Worm (Caenorhabditis elegans) whole organism, young adult: ENCODE results near the gene F26F12.8.

Source experiments
- B0019.2 ChIP-seq: fragments of 200-800 bp; sonication (Bioruptor generic); conservative IDR thresholded peaks from 2 replicates; pipeline ENCODE4 v1.3.6; 2022; ENCODE audit warnings: missing genetic modification reagents, missing genetic modification characterization, missing compliant biosample characterization
- B0035.1 ChIP-seq: sonication (generic microtip); optimal IDR thresholded peaks from 2 replicates; lab custom pipeline; 2016; ENCODE audit warnings: missing genetic modification characterization, mild to moderate bottlenecking, missing compliant biosample characterization, missing genotype, missing genetic modification reagents
- C17E4.6 ChIP-seq: fragments of 200-800 bp; sonication (Bioruptor generic); IDR thresholded peaks from 2 replicates; pipeline ENCODE4 v1.3.6; 2022; ENCODE audit warnings: missing genetic modification reagents, missing genetic modification characterization, missing compliant biosample characterization
- F39B2.1 ChIP-seq: fragments of 200-800 bp; sonication (Bioruptor generic); IDR thresholded peaks from 2 replicates; pipeline ENCODE4 v1.3.6; 2022; ENCODE audit warnings: missing genetic modification reagents, missing genetic modification characterization, missing compliant biosample characterization
- F49E8.2 ChIP-seq: sonication (generic microtip); optimal IDR thresholded peaks from 3 replicates; lab custom pipeline; 2017; ENCODE audit warnings: missing genetic modification characterization, mild to moderate bottlenecking, missing compliant biosample characterization, antibody characterized with exemption, moderate library complexity; ENCODE audit not compliant: insufficient read depth
- K12H6.12 ChIP-seq: fragments of 200-800 bp; sonication (Bioruptor generic); optimal IDR thresholded peaks from 2 replicates; lab custom pipeline; 2018; ENCODE audit warnings: mild to moderate bottlenecking, missing genetic modification characterization, missing compliant biosample characterization
- Y53F4B.3 ChIP-seq: fragments of 200-800 bp; sonication (Bioruptor generic); IDR thresholded peaks from 2 replicates; pipeline ENCODE4 v1.3.6; 2022; ENCODE audit warnings: missing genetic modification reagents, missing genetic modification characterization, missing compliant biosample characterization
- Y53G8AR.9 ChIP-seq: fragments of 200-800 bp; sonication (Bioruptor generic); conservative IDR thresholded peaks from 2 replicates; pipeline ENCODE4 v1.3.6; 2022; ENCODE audit warnings: missing genetic modification reagents, missing genetic modification characterization, missing compliant biosample characterization
- Y67H2A.10 ChIP-seq: fragments of 200-800 bp; sonication (Bioruptor generic); conservative IDR thresholded peaks from 2 replicates; pipeline ENCODE4 v1.3.6; 2022; ENCODE audit warnings: missing genetic modification reagents, missing genetic modification characterization, missing compliant biosample characterization
- Y79H2A.3 ChIP-seq: fragments of 200-800 bp; sonication (Bioruptor generic); conservative IDR thresholded peaks from 2 replicates; pipeline ENCODE4 v1.3.6; 2022; ENCODE audit warnings: missing genetic modification reagents, missing genetic modification characterization, missing compliant biosample characterization
- Y95B8A.8 ChIP-seq: fragments of 200-800 bp; sonication (Bioruptor generic); IDR thresholded peaks from 2 replicates; pipeline ENCODE4 v1.3.6; 2022; ENCODE audit warnings: missing genetic modification reagents, missing genetic modification characterization, missing compliant biosample characterization
- ccch-3 ChIP-seq: fragments of 200-800 bp; sonication (Bioruptor generic); optimal IDR thresholded peaks from 2 replicates; lab custom pipeline; 2018; ENCODE audit warnings: mild to moderate bottlenecking, missing genetic modification characterization, missing compliant biosample characterization
- cebp-1 ChIP-seq, 2 experiments: fragments of 200-800 bp in 1 of 2; sonication (Bioruptor generic) in 1 of 2; sonication (generic microtip) in 1 of 2; IDR thresholded peaks in 1 of 2; optimal IDR thresholded peaks in 1 of 2; 2 replicates each; pipeline versions ENCODE4 v1.3.6 to Lab custom; 2017 to 2022; ENCODE audit warnings: missing compliant biosample characterization in 2 of 2, missing genetic modification characterization in 2 of 2, mild to moderate bottlenecking in 1 of 2, missing genetic modification reagents in 1 of 2, moderate library complexity in 1 of 2
- cebp-2 ChIP-seq: fragments of 200-800 bp; sonication (Bioruptor generic); IDR thresholded peaks from 2 replicates; pipeline ENCODE4 v1.3.6; 2022; ENCODE audit warnings: missing genetic modification characterization, missing compliant biosample characterization
- ceh-40 ChIP-seq: fragments of 200-800 bp; sonication (Bioruptor generic); IDR thresholded peaks from 2 replicates; pipeline ENCODE4 v1.3.6; 2022; ENCODE audit warnings: missing genetic modification characterization, missing compliant biosample characterization
- ceh-58 ChIP-seq: fragments of 200-800 bp; sonication (Bioruptor generic); IDR thresholded peaks from 2 replicates; pipeline ENCODE4 v1.3.6; 2022; ENCODE audit warnings: missing genetic modification characterization, missing compliant biosample characterization
- ceh-79 ChIP-seq: sonication (generic microtip); optimal IDR thresholded peaks from 2 replicates; lab custom pipeline; 2017; ENCODE audit warnings: mild to moderate bottlenecking, missing genetic modification characterization, missing compliant biosample characterization
- ceh-91 ChIP-seq: fragments of 200-800 bp; sonication (Bioruptor generic); IDR thresholded peaks from 2 replicates; pipeline ENCODE4 v1.3.6; 2022; ENCODE audit warnings: missing genetic modification reagents, missing genetic modification characterization, missing compliant biosample characterization
- chd-7 ChIP-seq: sonication (generic microtip); optimal IDR thresholded peaks from 2 replicates; lab custom pipeline; 2016; ENCODE audit warnings: mild to moderate bottlenecking, missing genetic modification characterization, moderate library complexity, missing compliant biosample characterization
- dpl-1 ChIP-seq: fragments of 150-350 bp; optimal IDR thresholded peaks from 2 replicates; lab custom pipeline; 2014; ENCODE audit warnings: missing biosample characterization, missing genetic modification reagents, missing genetic modification characterization
- egl-44 ChIP-seq: fragments of 200-800 bp; sonication (Bioruptor generic); IDR thresholded peaks from 2 replicates; pipeline ENCODE4 v1.3.6; 2022; ENCODE audit warnings: missing genetic modification reagents, missing genetic modification characterization, missing compliant biosample characterization
- egrh-3 ChIP-seq: fragments of 200-800 bp; sonication (Bioruptor generic); IDR thresholded peaks from 2 replicates; pipeline ENCODE4 v1.3.6; 2022; ENCODE audit warnings: missing genetic modification reagents, missing genetic modification characterization, missing compliant biosample characterization
- gei-17 ChIP-seq: fragments of 200-800 bp; sonication (Bioruptor generic); optimal IDR thresholded peaks from 2 replicates; lab custom pipeline; 2018; ENCODE audit warnings: mild to moderate bottlenecking, missing genetic modification characterization, missing compliant biosample characterization
- hsf-1 ChIP-seq: fragments of 200-800 bp; sonication (Bioruptor generic); IDR thresholded peaks from 2 replicates; pipeline ENCODE4 v1.3.6; 2022; ENCODE audit warnings: missing genetic modification reagents, missing genetic modification characterization, missing compliant biosample characterization
- lag-1 ChIP-seq: fragments of 200-800 bp; sonication (Bioruptor generic); IDR thresholded peaks from 2 replicates; pipeline ENCODE4 v1.3.6; 2022; ENCODE audit warnings: missing genetic modification reagents, missing genetic modification characterization, missing compliant biosample characterization
- lin-35 ChIP-seq, 3 experiments: fragments of 150-350 bp in 2 of 3; sonication (generic microtip) in 1 of 3; optimal IDR thresholded peaks; 2 replicates each; lab custom pipeline; 2014 to 2018; ENCODE audit warnings: missing biosample characterization in 3 of 3, missing genetic modification characterization in 3 of 3, missing genetic modification reagents in 3 of 3
- lir-1 ChIP-seq: fragments of 200-800 bp; sonication (Bioruptor generic); conservative IDR thresholded peaks from 2 replicates; pipeline ENCODE4 v1.3.6; 2022; ENCODE audit warnings: missing genetic modification reagents, missing genetic modification characterization, missing compliant biosample characterization
- lsl-1 ChIP-seq: fragments of 200-800 bp; sonication (Bioruptor generic); optimal IDR thresholded peaks from 2 replicates; lab custom pipeline; 2018; ENCODE audit warnings: mild to moderate bottlenecking, missing genetic modification characterization, moderate library complexity, missing compliant biosample characterization
- madf-10 ChIP-seq: sonication (generic microtip); optimal IDR thresholded peaks from 2 replicates; lab custom pipeline; 2016; ENCODE audit warnings: mild to moderate bottlenecking, missing genetic modification characterization, missing compliant biosample characterization
- madf-3 ChIP-seq: fragments of 200-800 bp; sonication (Bioruptor generic); IDR thresholded peaks from 2 replicates; pipeline ENCODE4 v1.3.6; 2022; ENCODE audit warnings: missing genetic modification reagents, missing genetic modification characterization, missing compliant biosample characterization
- madf-8 ChIP-seq: fragments of 200-800 bp; sonication (Bioruptor generic); conservative IDR thresholded peaks from 2 replicates; pipeline ENCODE4 v1.3.6; 2022; ENCODE audit warnings: missing genetic modification reagents, missing genetic modification characterization, missing compliant biosample characterization
- mcd-1 ChIP-seq: fragments of 200-800 bp; sonication (Bioruptor generic); IDR thresholded peaks from 2 replicates; pipeline ENCODE4 v1.3.6; 2022; ENCODE audit warnings: missing genetic modification reagents, missing genetic modification characterization, missing compliant biosample characterization
- mes-4 ChIP-seq: sonication (generic microtip); optimal IDR thresholded peaks from 2 replicates; lab custom pipeline; 2016; ENCODE audit warnings: missing genotype, missing genetic modification characterization, missing compliant biosample characterization
- nfyb-1 ChIP-seq: fragments of 200-800 bp; sonication (Bioruptor generic); IDR thresholded peaks from 2 replicates; pipeline ENCODE4 v1.3.6; 2022; ENCODE audit warnings: missing genetic modification reagents, missing genetic modification characterization, missing compliant biosample characterization
- nhr-120 ChIP-seq: fragments of 200-800 bp; sonication (Bioruptor generic); IDR thresholded peaks from 2 replicates; pipeline ENCODE4 v1.3.6; 2022; ENCODE audit warnings: missing genetic modification characterization, missing compliant biosample characterization
- nhr-27 ChIP-seq: fragments of 200-800 bp; sonication (Bioruptor generic); optimal IDR thresholded peaks from 2 replicates; lab custom pipeline; 2018; ENCODE audit warnings: mild to moderate bottlenecking, missing genetic modification characterization, moderate library complexity, missing compliant biosample characterization
- nhr-80 ChIP-seq: sonication (generic microtip); optimal IDR thresholded peaks from 2 replicates; lab custom pipeline; 2016; ENCODE audit warnings: missing genetic modification characterization, missing compliant biosample characterization
- repo-1 ChIP-seq: sonication (generic microtip); optimal IDR thresholded peaks from 2 replicates; lab custom pipeline; 2017; ENCODE audit warnings: mild to moderate bottlenecking, missing genetic modification characterization, missing compliant biosample characterization
- snpc-1.1 ChIP-seq: sonication (generic microtip); optimal IDR thresholded peaks from 2 replicates; lab custom pipeline; 2017; ENCODE audit warnings: missing genetic modification characterization, mild to moderate bottlenecking, missing compliant biosample characterization, antibody characterized with exemption, moderate library complexity, missing genotype, missing genetic modification reagents; ENCODE audit not compliant: insufficient read depth
- snpc-3.4 ChIP-seq: sonication (generic microtip); optimal IDR thresholded peaks from 2 replicates; lab custom pipeline; 2017; ENCODE audit warnings: missing genetic modification characterization, mild to moderate bottlenecking, missing compliant biosample characterization, antibody characterized with exemption, moderate library complexity, missing genotype, missing genetic modification reagents
- sptf-2 ChIP-seq: fragments of 200-800 bp; sonication (Bioruptor generic); optimal IDR thresholded peaks from 2 replicates; lab custom pipeline; 2018; ENCODE audit warnings: mild to moderate bottlenecking, missing genetic modification characterization, missing compliant biosample characterization
- tbx-9 ChIP-seq: sonication (generic microtip); optimal IDR thresholded peaks from 2 replicates; lab custom pipeline; 2016; ENCODE audit warnings: borderline replicate concordance, missing genetic modification characterization, inconsistent platforms, missing compliant biosample characterization
- zfh-2 ChIP-seq: fragments of 200-800 bp; sonication (Bioruptor generic); conservative IDR thresholded peaks from 2 replicates; pipeline ENCODE4 v1.3.6; 2022; ENCODE audit warnings: missing genetic modification reagents, missing genetic modification characterization, missing compliant biosample characterization
- ztf-28 ChIP-seq: fragments of 200-800 bp; sonication (Bioruptor generic); IDR thresholded peaks from 2 replicates; pipeline ENCODE4 v1.3.6; 2022; ENCODE audit warnings: missing genetic modification reagents, missing genetic modification characterization, missing compliant biosample characterization

Gene F26F12.8

DNA sequence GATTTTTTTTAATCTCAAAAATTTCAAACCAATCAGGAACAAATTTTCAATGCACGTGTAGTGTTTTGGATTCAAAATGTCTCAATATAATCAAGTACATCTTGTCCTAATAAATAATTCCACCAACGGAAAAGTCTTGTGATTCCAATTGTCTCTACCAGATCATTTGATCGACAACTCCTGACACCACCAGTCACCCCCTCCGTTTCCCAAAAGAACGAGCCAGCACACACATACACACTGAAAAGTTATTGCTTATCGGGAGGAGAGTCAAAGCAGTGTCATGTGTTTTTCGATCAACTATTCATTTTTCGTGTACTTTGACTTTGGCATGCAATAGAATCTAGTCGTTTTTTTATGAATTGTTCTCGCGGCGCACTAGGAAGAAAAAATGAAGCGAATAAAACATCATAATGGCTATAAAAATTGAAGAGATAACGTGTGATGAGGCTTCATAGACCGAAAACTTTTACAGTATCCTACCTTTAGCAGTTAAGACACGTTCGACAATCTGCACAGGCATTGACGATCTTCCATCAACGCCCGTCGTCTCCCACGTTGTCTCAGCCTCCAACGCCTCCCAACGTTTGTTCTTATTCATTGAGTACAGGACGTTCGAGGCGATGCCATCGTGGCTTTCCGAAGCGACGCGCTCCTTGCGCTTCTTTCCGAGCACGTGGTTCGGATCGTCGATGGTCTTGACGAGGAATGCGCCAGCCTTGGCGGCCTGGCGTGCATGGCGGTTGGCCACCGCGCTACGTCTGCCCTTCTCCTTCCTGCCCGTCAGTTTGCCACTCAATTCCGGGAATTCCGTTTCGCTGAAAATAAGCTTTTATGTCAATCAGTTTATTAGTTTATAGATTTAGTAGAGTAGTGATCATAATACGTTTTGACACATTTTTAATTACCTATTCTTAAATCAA lies 18.7 kb downstream of the F26F12.8 start:
- TF ChIP-seq K12H6.12 (tag; lab: Kevin White, UChicago) (no peak), nhr-80 (tag; lab: Kevin White, UChicago) (peak; percentile 78), ceh-79 (no peak), ceh-91 (no peak), snpc-1.1 (tag; lab: Kevin White, UChicago) (no peak), ccch-3 (GFP tag; lab: Kevin White, UChicago) (no peak), gei-17 (GFP tag; lab: Kevin White, UChicago) (no peak), egl-44 (GFP tag; lab: Robert Waterston, UW) (peak; percentile 60; the same call in 1 of the 2 replicates), ztf-28 (GFP tag; lab: Robert Waterston, UW) (0 out of 2 replicates have a peak, but pooled peaks have one; percentile 77), mes-4 (tag; lab: Kevin White, UChicago) (no peak), ceh-58 (0 out of 2 replicates have a peak, but pooled peaks have one; percentile 5), B0019.2 (GFP tag; lab: Robert Waterston, UW) (no peak), cebp-2 (GFP tag; lab: Robert Waterston, UW) (0 out of 2 replicates have a peak, but pooled peaks have one; percentile 30), lir-1 (peak; percentile 32; the same call in 1 of the 2 replicates), B0035.1 (no peak), madf-8 (GFP tag; lab: Robert Waterston, UW) (0 out of 2 replicates have a peak, but pooled peaks have one; percentile 14), egrh-3 (peak; percentile 78; the same call in 1 of the 2 replicates), C17E4.6 (GFP tag; lab: Robert Waterston, UW) (0 out of 2 replicates have a peak, but pooled peaks have one; percentile 21), snpc-3.4 (no peak), nhr-120 (0 out of 2 replicates have a peak, but pooled peaks have one; percentile 21), hsf-1 (GFP tag; lab: Robert Waterston, UW) (no peak), tbx-9 (no peak), lag-1 (GFP tag; lab: Robert Waterston, UW) (0 out of 2 replicates have a peak, but pooled peaks have one; percentile 31), Y95B8A.8 (GFP tag; lab: Robert Waterston, UW) (peak; percentile 81; the same call in 1 of the 2 replicates), nfyb-1 (no peak), Y53F4B.3 (GFP tag; lab: Robert Waterston, UW) (no peak), Y53G8AR.9 (GFP tag; lab: Robert Waterston, UW) (peak; percentile 67; the same call in 1 of the 2 replicates), cebp-1 (GFP tag; IDR thresholded peaks at IDR 0.05; lab: Robert Waterston, UW) (peak; percentile 76), cebp-1 (tag; optimal IDR thresholded peaks at IDR 0.05; lab: Kevin White, UChicago) (peak; percentile 59), Y79H2A.3 (peak; percentile 38; the same call in 1 of the 2 replicates), F49E8.2 (tag; lab: Kevin White, UChicago) (no peak), madf-10 (peak; percentile 40), repo-1 (tag; lab: Kevin White, UChicago) (peak; percentile 6), sptf-2 (no peak), dpl-1 (GFP tag; lab: Kevin White, UChicago) (no peak), ceh-40 (no peak), lin-35 (GFP tag; optimal IDR thresholded peaks at IDR 0.05; lab: Kevin White, UChicago) (peak in 1 of 3 experiments; percentile 4), chd-7 (tag; lab: Kevin White, UChicago) (peak; percentile 44), mcd-1 (GFP tag; lab: Robert Waterston, UW) (peak; percentile 17; the same call in 1 of the 2 replicates), zfh-2 (GFP tag; lab: Robert Waterston, UW) (peak; percentile 95), lsl-1 (GFP tag; lab: Kevin White, UChicago) (no peak), F39B2.1 (GFP tag; lab: Robert Waterston, UW) (no peak), nhr-27 (tag; lab: Kevin White, UChicago) (no peak), Y67H2A.10 (GFP tag; lab: Robert Waterston, UW) (no peak; the same call in 1 of the 2 replicates), madf-3 (peak; percentile 71; the same call in 1 of the 2 replicates)
